Worm (Caenorhabditis elegans): ENCODE measurements around the gene fbxa-163.

fbxa-163 gene

ce11 chrII:1610630-1611029, at the start of gene fbxa-163:
Gene fbxa-163, minus strand, starts transcription at chrII:1610730.
- no peak for TF ChIP-seq sox-4 (tag; optimal IDR thresholded peaks at IDR 0.05)

DNA sequence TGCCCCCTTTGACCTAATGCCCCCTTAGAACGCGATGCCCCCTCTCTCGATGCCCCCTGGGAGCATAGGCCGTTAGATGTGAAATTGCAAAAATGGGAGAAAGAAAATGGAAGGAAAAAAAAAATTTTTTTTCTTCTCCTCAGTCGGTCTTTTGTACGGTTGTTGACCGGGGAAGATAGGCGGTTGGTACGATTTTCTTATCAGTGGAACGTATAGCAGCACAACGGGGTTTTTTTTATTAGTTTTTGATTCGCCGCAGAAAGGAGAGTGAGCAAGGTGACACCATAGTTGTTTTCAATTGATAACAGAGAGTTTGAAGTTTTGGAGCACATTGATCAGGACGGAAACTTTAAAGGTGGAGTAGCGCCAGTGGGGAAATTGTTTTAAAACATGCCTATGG, 49.2 kb upstream of the fbxa-163 start:
- peak; percentile 74 for TF ChIP-seq elt-2 (tag; optimal IDR thresholded peaks at IDR 0.05)

ce11 chrII:1657202-1657601, 46.7 kb upstream of the fbxa-163 start, which contains the start of gene ZC204.12:
Gene ZC204.12, minus strand, starts transcription at chrII:1657302.
- no peak for TF ChIP-seq nhr-71 (tag; optimal IDR thresholded peaks at IDR 0.05)
- TF ChIP-seq hpl-2 (GFP tag; optimal IDR thresholded peaks at IDR 0.05) = no peak
- no peak for TF ChIP-seq mab-9 (GFP tag; IDR thresholded peaks at IDR 0.05)
- TF ChIP-seq nhr-237 (tag; optimal IDR thresholded peaks at IDR 0.05) = no peak
- TF ChIP-seq jun-1 (tag; optimal IDR thresholded peaks at IDR 0.05) = no peak
- no peak for TF ChIP-seq ztf-11 (tag; optimal IDR thresholded peaks at IDR 0.05)
- no peak for TF ChIP-seq elt-2 (tag; optimal IDR thresholded peaks at IDR 0.05)
- TF ChIP-seq lin-35 (GFP tag; optimal IDR thresholded peaks at IDR 0.05) = no peak
- no peak for TF ChIP-seq fos-1 (tag; optimal IDR thresholded peaks at IDR 0.05)
- no peak for TF ChIP-seq nhr-12 (tag; optimal IDR thresholded peaks at IDR 0.05)
- no peak for TF ChIP-seq unc-130 (tag; optimal IDR thresholded peaks at IDR 0.05)
- no peak for TF ChIP-seq mep-1 (tag; optimal IDR thresholded peaks at IDR 0.05)
- no peak for TF ChIP-seq aly-2 (tag; optimal IDR thresholded peaks at IDR 0.05)
- no peak for TF ChIP-seq lin-14 (GFP tag; optimal IDR thresholded peaks at IDR 0.05)
- TF ChIP-seq nhr-85 (tag) = no peak

DNA sequence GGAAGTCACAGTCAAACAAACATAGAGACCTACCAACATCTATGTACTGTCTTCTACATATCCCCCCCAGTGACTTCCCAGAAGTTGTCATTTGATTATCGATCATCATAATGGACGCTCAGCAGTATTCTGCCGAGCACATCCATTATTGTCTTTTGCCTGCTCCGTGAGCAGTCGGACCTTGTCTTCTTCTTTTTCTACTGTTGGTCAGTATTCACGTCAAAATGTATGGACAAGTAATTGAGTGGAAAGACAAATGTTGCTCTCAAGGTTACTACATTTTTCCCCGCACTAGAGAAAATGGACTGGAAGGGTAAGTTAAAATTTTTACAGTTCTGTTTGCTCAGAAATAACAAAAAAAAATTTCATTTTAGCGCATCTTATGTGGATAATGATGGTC, 44.4 kb upstream of the fbxa-163 start, which contains the start of gene btb-12:
Gene btb-12 (plus strand): TSS at position 301 of the 400 bp plus-strand sequence.
- TF ChIP-seq zag-1 (tag; optimal IDR thresholded peaks at IDR 0.05) (no peak), nhr-84 (tag; optimal IDR thresholded peaks at IDR 0.05) (no peak), hlh-17 (GFP tag; optimal IDR thresholded peaks at IDR 0.05; ENCODE audit: borderline replicate concordance) (no peak), nhr-76 (tag; optimal IDR thresholded peaks at IDR 0.05) (no peak), blmp-1 (tag; optimal IDR thresholded peaks at IDR 0.05) (no peak), elt-2 (tag; optimal IDR thresholded peaks at IDR 0.05) (no peak), efl-1 (optimal IDR thresholded peaks at IDR 0.05) (no peak), efl-1 (GFP tag; optimal IDR thresholded peaks at IDR 0.05 in 1 of 2) (no peak), efl-3 (GFP tag; optimal IDR thresholded peaks at IDR 0.05) (no peak), C16A3.4 (tag; optimal IDR thresholded peaks at IDR 0.05) (no peak)

- TF ChIP-seq swsn-7 (tag; optimal IDR thresholded peaks at IDR 0.05) (no peak), hlh-17 (GFP tag; optimal IDR thresholded peaks at IDR 0.05; ENCODE audit: borderline replicate concordance) (no peak), tlp-1 (tag; optimal IDR thresholded peaks at IDR 0.05) (no peak), nhr-19 (GFP tag; conservative IDR thresholded peaks at IDR 0.05) (no peak), lin-15B (tag; optimal IDR thresholded peaks at IDR 0.05) (no peak), nhr-28 (tag; optimal IDR thresholded peaks at IDR 0.05) (no peak), fos-1 (tag; optimal IDR thresholded peaks at IDR 0.05) (no peak), nhr-85 (tag) (no peak), sptf-1 (tag; optimal IDR thresholded peaks at IDR 0.05) (no peak)
Measured at ce11 chrII:1653397-1653796, 42.9 kb upstream of the fbxa-163 start, which contains the start of gene fbxb-15. Gene fbxb-15, minus strand, starts transcription at chrII:1653497.

ce11 chrII:1651804-1652203, 41.3 kb upstream of the fbxa-163 start, which contains the start of gene fbxb-16:
Gene fbxb-16, minus strand, starts transcription at chrII:1651904.
- no peak for TF ChIP-seq ceh-90 (tag; optimal IDR thresholded peaks at IDR 0.05)
- TF ChIP-seq pag-3 (tag; optimal IDR thresholded peaks at IDR 0.05; ENCODE audit: borderline replicate concordance, insufficient read depth) = no peak
- no peak for TF ChIP-seq mdl-1 (tag; optimal IDR thresholded peaks at IDR 0.05)
- no peak for TF ChIP-seq jun-1 (tag; optimal IDR thresholded peaks at IDR 0.05)
- no peak for TF ChIP-seq lin-39 (tag; optimal IDR thresholded peaks at IDR 0.05)
- no peak for TF ChIP-seq nhr-11 (tag; optimal IDR thresholded peaks at IDR 0.05)
- TF ChIP-seq blmp-1 (tag; optimal IDR thresholded peaks at IDR 0.05) = no peak
- TF ChIP-seq hlh-17 (GFP tag; optimal IDR thresholded peaks at IDR 0.05; ENCODE audit: borderline replicate concordance) = no peak
- TF ChIP-seq egl-13 (tag; optimal IDR thresholded peaks at IDR 0.05) = no peak
- no peak for TF ChIP-seq ceh-88 (GFP tag; IDR thresholded peaks at IDR 0.05)
- no peak for TF ChIP-seq snu-23 (GFP tag; optimal IDR thresholded peaks at IDR 0.05)

All from whole organism, L1 larva.